Worm (Caenorhabditis elegans) whole organism, early embryonic: ENCODE data around the gene pus-1.

ENCODE experiments used
- B0310.2 ChIP-seq: sonication (generic microtip); optimal IDR thresholded peaks from 2 replicates; lab custom pipeline; 2016; ENCODE audit warnings: mild to moderate bottlenecking, missing genetic modification characterization, missing compliant biosample characterization
- F13C5.2 ChIP-seq: sonication (generic microtip); optimal IDR thresholded peaks from 2 replicates; lab custom pipeline; 2017; ENCODE audit warnings: mild to moderate bottlenecking, missing genetic modification characterization, inconsistent platforms, missing compliant biosample characterization
- aly-1 ChIP-seq: sonication (generic microtip); optimal IDR thresholded peaks from 2 replicates; lab custom pipeline; 2016; ENCODE audit warnings: missing genetic modification characterization, missing compliant biosample characterization
- ama-1 ChIP-seq: fragments of 150-350 bp; optimal IDR thresholded peaks from 2 replicates; lab custom pipeline; 2014
- ceh-13 ChIP-seq: fragments of 200-800 bp; sonication (Bioruptor generic); optimal IDR thresholded peaks from 2 replicates; lab custom pipeline; 2018; ENCODE audit warnings: mild to moderate bottlenecking, missing genetic modification characterization, missing compliant biosample characterization
- ceh-36 ChIP-seq: sonication (generic microtip); optimal IDR thresholded peaks from 2 replicates; lab custom pipeline; 2016; ENCODE audit warnings: missing genetic modification characterization, inconsistent platforms, missing compliant biosample characterization
- ets-7 ChIP-seq: sonication (generic microtip); optimal IDR thresholded peaks from 2 replicates; lab custom pipeline; 2016; ENCODE audit warnings: missing genotype, missing genetic modification characterization, missing compliant biosample characterization
- flt-1 ChIP-seq: fragments of 200-800 bp; sonication (Bioruptor generic); IDR thresholded peaks from 2 replicates; pipeline ENCODE4 v1.3.6; 2022; ENCODE audit warnings: missing genetic modification characterization, missing compliant biosample characterization
- hmbx-1 ChIP-seq: sonication (generic microtip); optimal IDR thresholded peaks from 2 replicates; lab custom pipeline; 2016; ENCODE audit warnings: mild to moderate bottlenecking, missing genetic modification characterization, missing compliant biosample characterization
- hmg-4 ChIP-seq: fragments of 200-800 bp; sonication (Bioruptor generic); optimal IDR thresholded peaks from 2 replicates; lab custom pipeline; 2018; ENCODE audit warnings: mild to moderate bottlenecking, missing genetic modification characterization, missing compliant biosample characterization
- hnd-1 ChIP-seq: sonication (generic microtip); optimal IDR thresholded peaks from 2 replicates; lab custom pipeline; 2016; ENCODE audit warnings: missing genetic modification characterization, missing compliant biosample characterization
- pes-1 ChIP-seq: fragments of 200-800 bp; sonication (Bioruptor generic); IDR thresholded peaks from 2 replicates; pipeline ENCODE4 v1.3.6; 2022; ENCODE audit warnings: missing genetic modification reagents, missing genetic modification characterization, missing compliant biosample characterization
- scrt-1 ChIP-seq: fragments of 200-800 bp; sonication (Bioruptor generic); IDR thresholded peaks from 2 replicates; pipeline ENCODE4 v1.3.6; 2022; ENCODE audit warnings: missing genetic modification characterization, missing compliant biosample characterization
- sea-1 ChIP-seq: fragments of 200-800 bp; sonication (Bioruptor generic); conservative IDR thresholded peaks from 2 replicates; pipeline ENCODE4 v1.3.6; 2022; ENCODE audit warnings: missing genetic modification characterization, missing compliant biosample characterization
- tbx-11 ChIP-seq: fragments of 200-800 bp; sonication (Bioruptor generic); IDR thresholded peaks from 2 replicates; pipeline ENCODE4 v1.3.6; 2022; ENCODE audit warnings: missing genetic modification characterization, missing compliant biosample characterization
- tbx-37 ChIP-seq: fragments of 200-800 bp; sonication (Bioruptor generic); conservative IDR thresholded peaks from 2 replicates; pipeline ENCODE4 v1.3.6; 2022; ENCODE audit warnings: missing genetic modification reagents, missing genetic modification characterization, missing compliant biosample characterization
- tra-4 ChIP-seq: sonication (generic microtip); optimal IDR thresholded peaks from 2 replicates; lab custom pipeline; 2017; ENCODE audit warnings: missing genetic modification characterization, missing compliant biosample characterization

pus-1 gene

DNA sequence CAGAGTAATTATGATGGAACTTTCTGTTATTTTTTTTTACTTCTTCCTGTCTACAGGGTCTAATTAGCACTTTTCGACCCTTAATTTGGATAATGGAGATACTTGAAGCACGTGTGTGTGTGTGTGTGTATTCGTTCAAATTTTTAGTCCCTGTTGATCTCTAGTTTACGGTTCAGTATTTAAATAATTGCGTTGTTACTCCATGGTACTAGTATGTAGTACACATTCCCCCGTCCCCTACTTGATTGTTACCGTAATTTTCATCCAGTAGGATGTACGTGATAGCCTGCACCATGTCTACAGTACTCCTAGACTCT, 15.5 kb downstream of the pus-1 start:
- TF ChIP-seq sea-1 (no peak), hmbx-1 (tag; lab: Kevin White, UChicago) (no peak), hmg-4 (GFP tag; lab: Kevin White, UChicago) (no peak), ceh-36 (tag; lab: Kevin White, UChicago) (no peak), tbx-37 (GFP tag; lab: Robert Waterston, UW) (no peak), scrt-1 (GFP tag; lab: Robert Waterston, UW) (no peak), F13C5.2 (tag; lab: Kevin White, UChicago) (no peak), ama-1 (lab: Kevin White, UChicago) (no peak), aly-1 (tag; lab: Kevin White, UChicago) (no peak), B0310.2 (tag; lab: Kevin White, UChicago) (no peak), tbx-11 (no peak), tra-4 (no peak), ets-7 (tag; lab: Kevin White, UChicago) (no peak), ceh-13 (GFP tag; lab: Kevin White, UChicago) (no peak), pes-1 (GFP tag; lab: Robert Waterston, UW) (no peak), hnd-1 (tag; lab: Kevin White, UChicago) (no peak), flt-1 (GFP tag; lab: Robert Waterston, UW) (no peak)

DNA sequence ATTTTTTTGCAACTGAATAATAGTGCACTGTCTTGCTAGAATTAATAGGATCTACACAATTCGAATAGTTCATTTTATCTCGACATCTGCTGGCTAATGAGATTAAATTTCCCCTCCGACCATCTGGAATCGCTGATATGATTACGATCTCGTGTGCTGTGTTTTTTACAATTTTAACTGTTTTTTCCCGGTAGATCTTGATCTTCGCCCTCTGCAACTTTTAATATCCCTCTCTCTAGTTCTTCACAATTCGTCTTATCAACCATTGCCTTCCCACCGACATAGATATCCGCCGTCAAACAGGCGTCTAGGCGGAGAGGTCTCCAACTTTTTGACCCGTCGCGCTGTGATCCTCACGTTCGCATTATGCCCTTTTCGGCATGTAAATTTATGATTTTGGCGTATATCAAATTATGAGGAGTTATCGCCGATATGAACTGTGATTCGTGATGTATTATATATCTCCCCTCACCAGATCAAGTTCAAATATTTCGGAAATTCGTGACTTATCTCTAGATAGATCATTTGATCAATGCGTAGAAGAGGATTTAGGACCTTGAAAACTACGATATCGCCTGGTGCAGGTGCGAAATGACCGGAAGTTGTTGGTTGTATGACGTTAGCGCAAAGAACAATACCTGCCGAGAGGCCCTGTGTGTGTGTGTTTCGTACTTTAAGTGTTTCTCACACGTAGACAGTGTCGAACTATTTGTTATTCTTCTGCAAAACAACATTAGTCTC, 16.0 kb downstream of the pus-1 start:
- TF ChIP-seq ama-1 (lab: Kevin White, UChicago) (no peak), tbx-37 (GFP tag; lab: Robert Waterston, UW) (no peak), ets-7 (tag; lab: Kevin White, UChicago) (no peak), scrt-1 (GFP tag; lab: Robert Waterston, UW) (no peak), hmg-4 (GFP tag; lab: Kevin White, UChicago) (no peak), aly-1 (tag; lab: Kevin White, UChicago) (no peak), ceh-36 (tag; lab: Kevin White, UChicago) (no peak), B0310.2 (tag; lab: Kevin White, UChicago) (no peak), hnd-1 (tag; lab: Kevin White, UChicago) (no peak), tra-4 (no peak)

DNA sequence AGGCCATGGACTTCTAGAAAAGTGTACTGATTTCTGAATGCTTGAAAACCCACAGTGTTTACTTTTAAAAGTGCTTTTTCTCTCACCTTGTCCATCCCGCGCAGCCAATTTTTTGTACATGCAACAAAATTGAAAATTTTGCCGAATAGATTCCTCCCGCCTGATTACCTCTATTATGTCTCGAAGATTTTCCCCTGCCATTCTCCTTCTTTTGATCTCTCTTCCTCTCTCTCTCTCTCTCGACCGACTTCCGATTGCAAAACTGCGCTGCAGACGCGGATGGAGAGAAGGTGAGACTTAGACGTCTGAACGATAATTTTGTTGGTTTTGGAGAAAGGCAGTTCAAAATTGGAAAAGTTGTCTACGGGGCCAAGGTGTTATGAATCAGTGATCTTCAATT, 20.3 kb downstream of the pus-1 start:
- TF ChIP-seq ceh-13 (GFP tag; lab: Kevin White, UChicago) (no peak), ceh-36 (tag; lab: Kevin White, UChicago) (no peak), hmg-4 (GFP tag; lab: Kevin White, UChicago) (no peak), ama-1 (lab: Kevin White, UChicago) (no peak), aly-1 (tag; lab: Kevin White, UChicago) (no peak), tra-4 (no peak), pes-1 (GFP tag; lab: Robert Waterston, UW) (no peak), hnd-1 (tag; lab: Kevin White, UChicago) (no peak), B0310.2 (tag; lab: Kevin White, UChicago) (no peak), scrt-1 (GFP tag; lab: Robert Waterston, UW) (no peak), sea-1 (no peak), tbx-37 (GFP tag; lab: Robert Waterston, UW) (no peak), hmbx-1 (tag; lab: Kevin White, UChicago) (no peak), tbx-11 (no peak), F13C5.2 (tag; lab: Kevin White, UChicago) (no peak)

DNA sequence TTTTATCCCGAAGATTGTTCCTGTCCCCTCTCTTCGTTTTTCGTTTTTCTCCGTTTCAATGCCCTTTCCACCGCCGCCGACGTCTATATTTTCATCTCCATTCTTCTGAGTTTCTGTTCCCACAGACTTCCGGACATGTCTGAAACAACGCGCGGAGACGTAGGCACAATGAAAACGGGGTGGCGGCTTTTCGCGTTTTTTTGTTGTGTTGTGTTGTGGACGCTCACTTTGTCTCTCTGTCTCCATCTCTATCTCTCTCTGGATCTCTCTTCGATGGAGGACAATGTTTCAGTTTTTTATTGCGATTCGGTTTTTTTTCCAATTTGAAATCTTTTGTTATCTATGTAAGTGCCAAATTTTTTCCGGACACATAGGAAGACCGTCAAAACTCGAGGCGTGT, 34.8 kb downstream of the pus-1 start:
- no peak for TF ChIP-seq pes-1 (GFP tag; lab: Robert Waterston, UW)
- no peak for TF ChIP-seq ceh-13 (GFP tag; lab: Kevin White, UChicago)
- TF ChIP-seq B0310.2 (tag; lab: Kevin White, UChicago) = no peak
- no peak for TF ChIP-seq tra-4
- TF ChIP-seq tbx-11 = no peak
- TF ChIP-seq tbx-37 (GFP tag; lab: Robert Waterston, UW) = no peak

DNA sequence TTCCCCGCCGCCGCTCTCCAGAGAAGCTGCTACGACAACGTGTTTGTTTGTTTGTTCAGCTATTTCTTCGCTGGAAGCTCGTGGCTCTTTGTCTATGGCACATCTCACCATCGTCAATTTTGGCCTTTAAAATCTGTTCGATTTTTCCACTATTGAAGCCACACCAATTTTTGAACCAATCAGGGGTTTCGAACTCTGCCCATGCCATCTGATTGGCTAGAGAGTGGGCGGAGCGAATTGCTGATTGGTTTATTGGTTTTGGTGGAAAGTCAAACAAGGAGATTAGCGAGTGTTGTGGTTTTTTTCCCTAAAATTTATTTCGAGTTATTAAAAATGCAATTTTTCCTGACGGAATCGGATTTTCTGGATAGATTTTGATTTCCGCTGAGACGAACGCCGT, 38.6 kb downstream of the pus-1 start:
- TF ChIP-seq sea-1 = no peak
- no peak for TF ChIP-seq ceh-13 (GFP tag; lab: Kevin White, UChicago)
- TF ChIP-seq ceh-36 (tag; lab: Kevin White, UChicago) = no peak
- TF ChIP-seq tbx-37 (GFP tag; lab: Robert Waterston, UW) = no peak
- TF ChIP-seq scrt-1 (GFP tag; lab: Robert Waterston, UW) = no peak
- no peak for TF ChIP-seq aly-1 (tag; lab: Kevin White, UChicago)
- TF ChIP-seq B0310.2 (tag; lab: Kevin White, UChicago) = no peak
- no peak for TF ChIP-seq F13C5.2 (tag; lab: Kevin White, UChicago)
- no peak for TF ChIP-seq ets-7 (tag; lab: Kevin White, UChicago)
- TF ChIP-seq hmg-4 (GFP tag; lab: Kevin White, UChicago) = no peak
- TF ChIP-seq hnd-1 (tag; lab: Kevin White, UChicago) = no peak
- TF ChIP-seq hmbx-1 (tag; lab: Kevin White, UChicago) = no peak

DNA sequence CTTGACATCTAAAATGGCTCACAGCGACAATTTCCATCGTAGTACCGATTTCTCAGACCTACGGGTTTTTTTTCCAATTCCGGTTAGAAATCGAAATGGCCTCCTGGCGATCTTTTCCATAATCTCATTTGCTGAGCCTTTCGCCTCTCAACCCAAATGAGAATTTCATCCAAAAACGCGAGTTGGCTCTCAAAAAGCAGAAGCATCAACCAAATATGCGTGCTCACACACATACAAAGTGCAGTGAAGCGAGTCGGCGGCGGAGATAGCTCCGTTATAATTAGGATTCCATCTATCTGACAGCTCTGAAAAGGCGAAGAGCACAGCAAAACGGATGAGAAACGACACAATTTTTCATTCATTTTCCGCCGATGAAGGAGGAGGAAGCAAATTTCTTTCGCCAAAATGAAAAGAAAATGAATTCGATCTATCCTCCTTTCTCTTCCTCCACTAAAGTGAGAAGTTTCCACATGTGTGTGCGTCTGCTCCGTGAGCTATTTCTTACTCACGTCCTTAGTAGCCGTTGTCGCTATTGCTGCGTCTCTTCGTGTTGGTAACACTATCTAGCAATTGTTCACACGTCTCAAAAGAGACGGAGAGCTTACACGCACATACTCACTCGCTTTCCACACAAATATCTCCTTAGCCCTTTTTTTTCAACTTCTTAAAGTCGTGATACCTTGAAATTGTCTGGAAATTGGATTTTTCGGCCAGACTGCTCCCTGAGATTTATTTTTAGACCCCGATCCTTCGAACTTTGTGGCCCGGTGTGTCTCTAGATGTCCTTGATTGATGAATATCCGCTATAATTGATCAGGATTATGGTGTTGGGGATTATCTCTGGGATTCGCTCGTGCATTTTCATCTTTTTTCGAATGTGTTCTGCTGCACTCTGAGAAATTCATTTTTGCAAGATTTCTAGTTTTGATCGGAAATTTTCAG, 42.4 kb downstream of the pus-1 start:
- TF ChIP-seq scrt-1 (GFP tag; lab: Robert Waterston, UW) (no peak), F13C5.2 (tag; lab: Kevin White, UChicago) (no peak), ceh-13 (GFP tag; lab: Kevin White, UChicago) (no peak), hmg-4 (GFP tag; lab: Kevin White, UChicago) (no peak), pes-1 (GFP tag; lab: Robert Waterston, UW) (no peak), ets-7 (tag; lab: Kevin White, UChicago) (no peak), ceh-36 (tag; lab: Kevin White, UChicago) (no peak), flt-1 (GFP tag; lab: Robert Waterston, UW) (no peak), sea-1 (no peak), hnd-1 (tag; lab: Kevin White, UChicago) (no peak), tbx-37 (GFP tag; lab: Robert Waterston, UW) (no peak), tbx-11 (no peak), tra-4 (no peak)
